Fruit fly (Drosophila melanogaster): Measurements from ENCODE around the gene CG11790.

DNA sequence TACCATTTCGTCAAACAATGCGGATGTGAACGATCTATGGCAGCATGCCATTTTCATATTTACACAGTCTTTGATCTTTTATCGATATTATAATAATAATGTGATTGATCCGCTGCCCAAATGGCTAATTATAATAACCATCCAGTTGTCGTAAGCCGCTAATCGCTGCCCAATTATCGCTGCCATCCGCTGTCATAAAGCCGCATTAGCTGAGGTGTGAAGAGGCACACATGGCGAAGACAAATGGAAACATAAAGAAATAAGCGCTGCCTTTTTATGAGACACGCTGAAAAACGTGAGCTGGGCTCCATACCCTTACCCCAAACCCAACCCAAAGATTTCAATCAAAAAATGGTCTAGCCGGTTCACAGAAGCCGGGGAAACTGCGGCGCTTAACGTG is 35.5 kb upstream of the CG11790 start:
- TF ChIP-seq h (optimal IDR thresholded peaks at IDR 0.05), result no peak
- TF ChIP-seq insv (optimal IDR thresholded peaks at IDR 0.05), result no peak
- no peak for TF ChIP-seq Sin3A (optimal IDR thresholded peaks at IDR 0.05)
- TF ChIP-seq psq (optimal IDR thresholded peaks at IDR 0.05), result no peak
- TF ChIP-seq ttk (optimal IDR thresholded peaks at IDR 0.05), result no peak

Data from Kc167 (cell line).